Worm (Caenorhabditis elegans) whole organism, late embryonic: Measurements from ENCODE around the gene C23G10.7.

Experiments used
- C08G9.2 ChIP-seq: sonication (generic microtip); optimal IDR thresholded peaks from 2 replicates; lab custom pipeline; 2016; ENCODE audit warnings: mild to moderate bottlenecking, missing genetic modification characterization, moderate library complexity, missing compliant biosample characterization
- C38D4.7 ChIP-seq: fragments of 200-800 bp; sonication (Bioruptor generic); optimal IDR thresholded peaks from 2 replicates; lab custom pipeline; 2018; ENCODE audit warnings: mild to moderate bottlenecking, missing genetic modification characterization, moderate library complexity, missing compliant biosample characterization
- K02D7.2 ChIP-seq: sonication (generic microtip); optimal IDR thresholded peaks from 2 replicates; lab custom pipeline; 2017; ENCODE audit warnings: mild to moderate bottlenecking, missing genetic modification characterization, missing compliant biosample characterization
- Y22D7AL.16 ChIP-seq: sonication (generic microtip); optimal IDR thresholded peaks from 2 replicates; lab custom pipeline; 2016; ENCODE audit warnings: missing genetic modification characterization, missing compliant biosample characterization
- ama-1 ChIP-seq: fragments of 150-350 bp; optimal IDR thresholded peaks from 2 replicates; lab custom pipeline; 2014
- ceh-14 ChIP-seq: sonication (generic microtip); optimal IDR thresholded peaks from 2 replicates; lab custom pipeline; 2016; ENCODE audit warnings: missing genotype, missing genetic modification characterization, missing compliant biosample characterization
- ceh-18 ChIP-seq: sonication (generic microtip); optimal IDR thresholded peaks from 2 replicates; lab custom pipeline; 2016; ENCODE audit warnings: missing genetic modification characterization, missing compliant biosample characterization
- ceh-19 ChIP-seq: fragments of 200-800 bp; sonication (Bioruptor generic); optimal IDR thresholded peaks from 2 replicates; lab custom pipeline; 2018; ENCODE audit warnings: mild to moderate bottlenecking, missing genetic modification characterization, missing compliant biosample characterization
- ceh-31 ChIP-seq: sonication (generic microtip); optimal IDR thresholded peaks from 2 replicates; lab custom pipeline; 2016; ENCODE audit warnings: missing genetic modification characterization, missing compliant biosample characterization
- ceh-48 ChIP-seq: sonication (generic microtip); optimal IDR thresholded peaks from 2 replicates; lab custom pipeline; 2016; ENCODE audit warnings: missing genetic modification characterization, inconsistent platforms, missing compliant biosample characterization
- ceh-9 ChIP-seq: sonication (generic microtip); optimal IDR thresholded peaks from 2 replicates; lab custom pipeline; 2016; ENCODE audit warnings: mild to moderate bottlenecking, missing genetic modification characterization, inconsistent platforms, missing compliant biosample characterization
- che-1 ChIP-seq: sonication (generic microtip); optimal IDR thresholded peaks from 2 replicates; lab custom pipeline; 2016; ENCODE audit warnings: mild to moderate bottlenecking, missing genetic modification characterization, missing compliant biosample characterization
- dmd-4 ChIP-seq: sonication (generic microtip); optimal IDR thresholded peaks from 2 replicates; lab custom pipeline; 2016; ENCODE audit warnings: borderline replicate concordance, missing genetic modification characterization, missing compliant biosample characterization
- elt-2 ChIP-seq: sonication (generic microtip); optimal IDR thresholded peaks from 2 replicates; lab custom pipeline; 2016; ENCODE audit warnings: missing genetic modification reagents, missing genetic modification characterization, missing compliant biosample characterization
- ets-4 ChIP-seq: sonication (generic microtip); optimal IDR thresholded peaks from 2 replicates; lab custom pipeline; 2016; ENCODE audit warnings: missing genetic modification characterization, missing compliant biosample characterization
- fax-1 ChIP-seq: sonication (generic microtip); optimal IDR thresholded peaks from 2 replicates; lab custom pipeline; 2016; ENCODE audit warnings: missing genotype, missing genetic modification characterization, missing compliant biosample characterization
- hlh-13 ChIP-seq: fragments of 200-800 bp; sonication (Bioruptor generic); optimal IDR thresholded peaks from 2 replicates; lab custom pipeline; 2018; ENCODE audit warnings: mild to moderate bottlenecking, missing genetic modification characterization, missing compliant biosample characterization
- hlh-30 ChIP-seq: sonication (generic microtip); optimal IDR thresholded peaks from 2 replicates; lab custom pipeline; 2017; ENCODE audit warnings: antibody characterized with exemption, missing genetic modification characterization, missing compliant biosample characterization; ENCODE audit not compliant: insufficient read depth
- hlh-6 ChIP-seq: sonication (generic microtip); optimal IDR thresholded peaks from 2 replicates; lab custom pipeline; 2016; ENCODE audit warnings: missing genotype, missing genetic modification characterization, missing compliant biosample characterization
- hlh-8 ChIP-seq: sonication (generic microtip); optimal IDR thresholded peaks from 2 replicates; lab custom pipeline; 2016; ENCODE audit warnings: missing genotype, missing genetic modification characterization, missing compliant biosample characterization
- lim-6 ChIP-seq: sonication (generic microtip); optimal IDR thresholded peaks from 2 replicates; lab custom pipeline; 2016; ENCODE audit warnings: missing genetic modification characterization, missing compliant biosample characterization
- mec-3 ChIP-seq: sonication (generic microtip); optimal IDR thresholded peaks from 2 replicates; lab custom pipeline; 2016; ENCODE audit warnings: borderline replicate concordance, missing genetic modification characterization, missing compliant biosample characterization
- nfya-1 ChIP-seq: sonication (generic microtip); optimal IDR thresholded peaks from 2 replicates; lab custom pipeline; 2017; ENCODE audit warnings: missing genetic modification characterization, mild to moderate bottlenecking, missing compliant biosample characterization, antibody characterized with exemption, moderate library complexity
- nhr-232 ChIP-seq: sonication (generic microtip); optimal IDR thresholded peaks from 2 replicates; lab custom pipeline; 2016; ENCODE audit warnings: missing genetic modification characterization, missing compliant biosample characterization
- odd-2 ChIP-seq: sonication (generic microtip); optimal IDR thresholded peaks from 2 replicates; lab custom pipeline; 2017; ENCODE audit warnings: antibody characterized with exemption, mild to moderate bottlenecking, missing genetic modification characterization, missing compliant biosample characterization
- pax-1 ChIP-seq: fragments of 150-350 bp; optimal IDR thresholded peaks from 2 replicates; lab custom pipeline; 2014; ENCODE audit warnings: missing biosample characterization, missing genetic modification characterization
- pha-2 ChIP-seq: sonication (generic microtip); optimal IDR thresholded peaks from 2 replicates; lab custom pipeline; 2017; ENCODE audit warnings: mild to moderate bottlenecking, missing genetic modification characterization, missing compliant biosample characterization
- pha-4 ChIP-seq: fragments of 150-350 bp; optimal IDR thresholded peaks from 2 replicates; lab custom pipeline; 2018; ENCODE audit warnings: missing biosample characterization, missing genetic modification reagents, missing genetic modification characterization
- pqm-1 ChIP-seq: sonication (generic microtip); optimal IDR thresholded peaks from 2 replicates; lab custom pipeline; 2016; ENCODE audit warnings: missing genetic modification characterization, missing compliant biosample characterization
- pros-1 ChIP-seq: fragments of 150-350 bp; optimal IDR thresholded peaks from 2 replicates; lab custom pipeline; 2014; ENCODE audit warnings: missing biosample characterization, missing genetic modification reagents, missing genetic modification characterization
- rnt-1 ChIP-seq: sonication (generic microtip); optimal IDR thresholded peaks from 2 replicates; lab custom pipeline; 2016; ENCODE audit warnings: missing genetic modification characterization, missing compliant biosample characterization
- sdc-2 ChIP-seq: sonication (generic microtip); optimal IDR thresholded peaks from 2 replicates; lab custom pipeline; 2016; ENCODE audit warnings: missing genotype, missing genetic modification characterization, missing compliant biosample characterization
- tbx-2 ChIP-seq: sonication (generic microtip); optimal IDR thresholded peaks from 2 replicates; lab custom pipeline; 2016; ENCODE audit warnings: missing genetic modification characterization, missing compliant biosample characterization
- unc-42 ChIP-seq: sonication (generic microtip); optimal IDR thresholded peaks from 2 replicates; lab custom pipeline; 2016; ENCODE audit warnings: missing genotype, missing genetic modification characterization, missing compliant biosample characterization
- unc-55 ChIP-seq: sonication (generic microtip); optimal IDR thresholded peaks from 2 replicates; lab custom pipeline; 2017; ENCODE audit warnings: missing biosample characterization, missing genetic modification reagents, missing genetic modification characterization
- unc-86 ChIP-seq: sonication (generic microtip); optimal IDR thresholded peaks from 2 replicates; lab custom pipeline; 2016; ENCODE audit warnings: missing genetic modification characterization, missing compliant biosample characterization
- zip-5 ChIP-seq: sonication (generic microtip); optimal IDR thresholded peaks from 2 replicates; lab custom pipeline; 2016; ENCODE audit warnings: missing genetic modification characterization, missing compliant biosample characterization

Gene C23G10.7

ce11 chrIII:6207046-6207445 is 8.8 kb upstream of the C23G10.7 start:
- TF ChIP-seq pax-1 (no peak), pha-2 (tag; lab: Kevin White, UChicago) (no peak), odd-2 (tag; lab: Kevin White, UChicago) (no peak), lim-6 (tag; lab: Kevin White, UChicago) (no peak), ets-4 (tag; lab: Kevin White, UChicago) (no peak), che-1 (no peak), hlh-13 (GFP tag; lab: Kevin White, UChicago) (no peak), zip-5 (tag; lab: Kevin White, UChicago) (no peak), ceh-18 (tag; lab: Kevin White, UChicago) (no peak), unc-86 (tag; lab: Kevin White, UChicago) (no peak), pqm-1 (tag; lab: Kevin White, UChicago) (no peak), K02D7.2 (tag; lab: Kevin White, UChicago) (no peak)

- TF ChIP-seq tbx-2 (tag; lab: Kevin White, UChicago) (peak; percentile 32), hlh-6 (no peak), C08G9.2 (tag; lab: Kevin White, UChicago) (no peak), pha-2 (tag; lab: Kevin White, UChicago) (no peak), ceh-31 (tag; lab: Kevin White, UChicago) (peak; percentile 78), unc-42 (tag; lab: Kevin White, UChicago) (peak; percentile 39), unc-55 (GFP tag; lab: Kevin White, UChicago) (peak; percentile 16), nfya-1 (tag; lab: Kevin White, UChicago) (peak; percentile 82), rnt-1 (tag; lab: Kevin White, UChicago) (peak; percentile 63), hlh-30 (tag; lab: Kevin White, UChicago) (peak; percentile 81), elt-2 (peak; percentile 2), ceh-18 (tag; lab: Kevin White, UChicago) (peak; percentile 33)
Measured at ce11 chrIII:6206161-6206853, 8.1 kb upstream of the C23G10.7 start, which contains the start of the genes sna-3 and rps-3. TSS of gene sna-3 (minus strand) at chrIII:6206211. TSS of gene rps-3 (plus strand) at chrIII:6206803.

- no peak for TF ChIP-seq nhr-232
- TF ChIP-seq rnt-1 (tag; lab: Kevin White, UChicago), result no peak
- TF ChIP-seq tbx-2 (tag; lab: Kevin White, UChicago), result no peak
- TF ChIP-seq nfya-1 (tag; lab: Kevin White, UChicago), result no peak
- no peak for TF ChIP-seq elt-2
- no peak for TF ChIP-seq hlh-8 (tag; lab: Kevin White, UChicago)
- TF ChIP-seq dmd-4 (tag; lab: Kevin White, UChicago), result no peak
- no peak for TF ChIP-seq ama-1 (lab: Kevin White, UChicago)
- no peak for TF ChIP-seq unc-42 (tag; lab: Kevin White, UChicago)
Measured at ce11 chrIII:6202440-6202839, 4.2 kb upstream of the C23G10.7 start.

ce11 chrIII:6201325-6201724 is 3.1 kb upstream of the C23G10.7 start:
- TF ChIP-seq Y22D7AL.16 (tag; lab: Kevin White, UChicago) (no peak), rnt-1 (tag; lab: Kevin White, UChicago) (no peak), ceh-48 (no peak), K02D7.2 (tag; lab: Kevin White, UChicago) (no peak), ceh-14 (tag; lab: Kevin White, UChicago) (no peak), pros-1 (tag; lab: Kevin White, UChicago) (no peak), C38D4.7 (GFP tag; lab: Kevin White, UChicago) (no peak), mec-3 (no peak), sdc-2 (tag; lab: Kevin White, UChicago) (no peak), nhr-232 (no peak), ceh-18 (tag; lab: Kevin White, UChicago) (no peak), fax-1 (tag; lab: Kevin White, UChicago) (no peak), ceh-19 (no peak), ceh-9 (tag; lab: Kevin White, UChicago) (no peak), C08G9.2 (tag; lab: Kevin White, UChicago) (no peak), unc-42 (tag; lab: Kevin White, UChicago) (no peak), pha-4 (tag; lab: Kevin White, UChicago) (no peak)
